Fruit fly (Drosophila melanogaster): ENCODE data around the gene c12.1.

dm6 chrX:9272830-9273507, 46.1 kb downstream of the c12.1 start, which contains the start of the genes Cfp1 and Aladin:
- TF ChIP-seq h (optimal IDR thresholded peaks at IDR 0.05) (no peak), ttk (optimal IDR thresholded peaks at IDR 0.05) (no peak), psq (optimal IDR thresholded peaks at IDR 0.05) (no peak), Myc (optimal IDR thresholded peaks at IDR 0.05) (no peak), insv (optimal IDR thresholded peaks at IDR 0.05) (no peak)
